Fruit fly (Drosophila melanogaster) whole organism, embryonic: ENCODE results near the gene Egfrap.

Experiments
- CG10366 ChIP-seq: fragments of 200-800 bp; sonication (Bioruptor generic); IDR thresholded peaks from 2 replicates; pipeline ENCODE4 v1.3.6; 2022; ENCODE audit warnings: missing biosample characterization, missing genetic modification characterization
- CG11247 ChIP-seq: fragments of 200-800 bp; sonication (Bioruptor generic); IDR thresholded peaks from 2 replicates; pipeline ENCODE4 v1.3.6; 2022; ENCODE audit warnings: missing biosample characterization, missing genetic modification characterization
- CG11695 ChIP-seq: fragments of 200-800 bp; sonication (Bioruptor generic); IDR thresholded peaks from 3 replicates; pipeline ENCODE4 v1.3.6; 2022; ENCODE audit warnings: missing biosample characterization, missing genetic modification characterization
- CG13894 ChIP-seq: fragments of 200-800 bp; sonication (Bioruptor generic); optimal IDR thresholded peaks from 3 replicates; lab custom pipeline; 2018; ENCODE audit warnings: missing biosample characterization, mild to moderate bottlenecking, missing genetic modification characterization, moderate library complexity
- CG14441 ChIP-seq: fragments of 200-800 bp; sonication (Bioruptor generic); IDR thresholded peaks from 2 replicates; pipeline ENCODE4 v1.3.6; 2022; ENCODE audit warnings: missing biosample characterization, missing genetic modification characterization
- CG14667 ChIP-seq: fragments of 200-800 bp; sonication (Bioruptor generic); IDR thresholded peaks from 2 replicates; pipeline ENCODE4 v1.3.6; 2022; ENCODE audit warnings: missing biosample characterization, missing genetic modification characterization
- CG17186 ChIP-seq: fragments of 200-800 bp; sonication (Bioruptor generic); optimal IDR thresholded peaks from 3 replicates; lab custom pipeline; 2017; ENCODE audit warnings: missing biosample characterization, missing genetic modification reagents, missing genetic modification characterization
- CG2712 ChIP-seq: fragments of 200-800 bp; optimal IDR thresholded peaks from 3 replicates; lab custom pipeline; 2019; ENCODE audit warnings: missing biosample characterization, mild to moderate bottlenecking, missing genetic modification characterization, moderate library complexity
- CG34224 ChIP-seq: fragments of 200-800 bp; sonication (Bioruptor generic); IDR thresholded peaks from 3 replicates; pipeline ENCODE4 v1.3.6; 2022; ENCODE audit warnings: missing biosample characterization, missing genetic modification characterization; ENCODE audit not compliant: partially characterized antibody
- CG4424 ChIP-seq: fragments of 200-800 bp; sonication (Bioruptor generic); optimal IDR thresholded peaks from 3 replicates; lab custom pipeline; 2016; ENCODE audit warnings: missing biosample characterization, missing genetic modification characterization
- CG6272 ChIP-seq: fragments of 200-800 bp; sonication (Bioruptor generic); IDR thresholded peaks from 2 replicates; pipeline ENCODE4 v1.3.6; 2022; ENCODE audit warnings: missing biosample characterization, missing genetic modification characterization
- CG6765 ChIP-seq: fragments of 200-800 bp; sonication (Bioruptor generic); optimal IDR thresholded peaks from 3 replicates; lab custom pipeline; 2017; ENCODE audit warnings: missing biosample characterization, mild to moderate bottlenecking, missing genetic modification characterization
- CG7786 ChIP-seq: fragments of 200-800 bp; sonication (Bioruptor generic); optimal IDR thresholded peaks from 2 replicates; lab custom pipeline; 2016; ENCODE audit warnings: missing biosample characterization, missing genetic modification characterization
- CG9437 ChIP-seq: fragments of 200-800 bp; sonication (Bioruptor generic); optimal IDR thresholded peaks from 2 replicates; lab custom pipeline; 2018; ENCODE audit warnings: missing biosample characterization, mild to moderate bottlenecking, missing genetic modification characterization
- CG9876 ChIP-seq: fragments of 200-800 bp; sonication (Bioruptor generic); optimal IDR thresholded peaks from 2 replicates; lab custom pipeline; 2016; ENCODE audit warnings: missing biosample characterization, missing genetic modification characterization
- CG9932 ChIP-seq: fragments of 200-800 bp; sonication (Bioruptor generic); IDR thresholded peaks from 2 replicates; pipeline ENCODE4 v1.3.6; 2022; ENCODE audit warnings: missing biosample characterization, missing genetic modification characterization
- CHES-1-like ChIP-seq: fragments of 200-800 bp; sonication (Bioruptor generic); optimal IDR thresholded peaks from 2 replicates; lab custom pipeline; 2016; ENCODE audit warnings: missing biosample characterization, missing genetic modification characterization
- Dll ChIP-seq: fragments of 200-800 bp; sonication (Bioruptor generic); IDR thresholded peaks from 4 replicates; pipeline ENCODE4 v1.3.6; 2022; ENCODE audit warnings: missing biosample characterization, missing genetic modification characterization; ENCODE audit not compliant: partially characterized antibody
- Ets65A ChIP-seq: fragments of 200-800 bp; sonication (Bioruptor generic); peaks from one replicate; lab custom pipeline; 2016; ENCODE audit warnings: missing biosample characterization, missing genetic modification characterization
- Fer1 ChIP-seq: fragments of 200-800 bp; sonication (Bioruptor generic); optimal IDR thresholded peaks from 2 replicates; lab custom pipeline; 2017; ENCODE audit warnings: missing biosample characterization, mild to moderate bottlenecking, missing genetic modification characterization
- Mes4 ChIP-seq: fragments of 200-800 bp; sonication (Bioruptor generic); optimal IDR thresholded peaks from 2 replicates; lab custom pipeline; 2016; ENCODE audit warnings: missing biosample characterization, missing genetic modification characterization
- Poxn ChIP-seq: fragments of 200-800 bp; sonication (Bioruptor generic); IDR thresholded peaks from 2 replicates; pipeline ENCODE4 v1.3.6; 2022; ENCODE audit warnings: missing biosample characterization, missing genetic modification characterization
- Rx ChIP-seq: fragments of 200-800 bp; sonication (Bioruptor generic); IDR thresholded peaks from 2 replicates; pipeline ENCODE4 v1.3.6; 2022; ENCODE audit warnings: missing biosample characterization, missing genetic modification characterization
- Sin3A ChIP-seq: fragments of >200 bp; optimal IDR thresholded peaks from 2 replicates; lab custom pipeline; 2018
- Xbp1 ChIP-seq: fragments of 200-800 bp; sonication (Bioruptor generic); optimal IDR thresholded peaks from 3 replicates; lab custom pipeline; 2016; ENCODE audit warnings: missing biosample characterization, mild to moderate bottlenecking, missing genetic modification characterization
- abd-A ChIP-seq: fragments of 200-800 bp; sonication (Bioruptor generic); optimal IDR thresholded peaks from 3 replicates; lab custom pipeline; 2019; ENCODE audit warnings: missing biosample characterization, mild to moderate bottlenecking, missing genetic modification characterization, moderate library complexity
- ato ChIP-seq: fragments of 200-800 bp; sonication (Bioruptor generic); IDR thresholded peaks from 2 replicates; pipeline ENCODE4 v1.3.6; 2022; ENCODE audit warnings: missing biosample characterization, missing genetic modification characterization; ENCODE audit not compliant: partially characterized antibody
- bbx ChIP-seq: fragments of 200-800 bp; sonication (Bioruptor generic); IDR thresholded peaks from 2 replicates; pipeline ENCODE4 v1.3.6; 2022; ENCODE audit warnings: missing biosample characterization, missing genetic modification characterization; ENCODE audit not compliant: partially characterized antibody
- chif ChIP-seq, 2 experiments: fragments of 200-800 bp; sonication (Bioruptor generic); optimal IDR thresholded peaks; 3 replicates each; lab custom pipeline; 2016; ENCODE audit warnings: missing biosample characterization in 2 of 2, missing genetic modification characterization in 2 of 2
- da ChIP-seq: fragments of 200-800 bp; sonication (Bioruptor generic); optimal IDR thresholded peaks from 2 replicates; lab custom pipeline; 2016; ENCODE audit warnings: missing biosample characterization, missing genetic modification characterization
- dm ChIP-seq: fragments of 200-800 bp; sonication (Bioruptor generic); optimal IDR thresholded peaks from 3 replicates; lab custom pipeline; 2016; ENCODE audit warnings: missing biosample characterization, missing genetic modification characterization
- dpn ChIP-seq, 2 experiments: fragments of 200-800 bp; sonication (Bioruptor generic); optimal IDR thresholded peaks; 3 replicates each; lab custom pipeline; 2016; ENCODE audit warnings: missing biosample characterization in 2 of 2, missing genetic modification characterization in 2 of 2
- ems ChIP-seq: fragments of 200-800 bp; sonication (Bioruptor generic); optimal IDR thresholded peaks from 3 replicates; lab custom pipeline; 2016; ENCODE audit warnings: missing biosample characterization, missing genetic modification characterization
- ewg ChIP-seq: fragments of 200-800 bp; sonication (Bioruptor generic); optimal IDR thresholded peaks from 3 replicates; lab custom pipeline; 2017; ENCODE audit warnings: mild to moderate bottlenecking, missing biosample characterization, missing genetic modification reagents, missing genetic modification characterization
- gsb-n ChIP-seq: fragments of 200-800 bp; sonication (Bioruptor generic); optimal IDR thresholded peaks from 3 replicates; lab custom pipeline; 2018; ENCODE audit warnings: missing biosample characterization, mild to moderate bottlenecking, missing genetic modification characterization
- ham ChIP-seq: fragments of 200-800 bp; sonication (Bioruptor generic); IDR thresholded peaks from 2 replicates; pipeline ENCODE4 v1.3.6; 2022; ENCODE audit warnings: missing biosample characterization, missing genetic modification characterization
- hbn ChIP-seq: fragments of 200-800 bp; sonication (Bioruptor generic); IDR thresholded peaks from 2 replicates; pipeline ENCODE4 v1.3.6; 2022; ENCODE audit warnings: missing biosample characterization, missing genetic modification characterization; ENCODE audit not compliant: partially characterized antibody
- her ChIP-seq: fragments of 200-800 bp; sonication (Bioruptor generic); optimal IDR thresholded peaks from 2 replicates; lab custom pipeline; 2016; ENCODE audit warnings: missing biosample characterization, missing genetic modification characterization
- ind ChIP-seq: fragments of 200-800 bp; sonication (Bioruptor generic); optimal IDR thresholded peaks from 3 replicates; lab custom pipeline; 2016; ENCODE audit warnings: missing biosample characterization, missing genetic modification characterization
- jigr1 ChIP-seq: fragments of 200-800 bp; sonication (Bioruptor generic); IDR thresholded peaks from 3 replicates; pipeline ENCODE4 v1.3.6; 2022; ENCODE audit warnings: missing biosample characterization, missing genetic modification characterization
- knrl ChIP-seq: fragments of 200-800 bp; sonication (Bioruptor generic); IDR thresholded peaks from 3 replicates; pipeline ENCODE4 v1.3.6; 2022; ENCODE audit warnings: missing biosample characterization, missing genetic modification characterization; ENCODE audit not compliant: partially characterized antibody
- lola ChIP-seq, 3 experiments: fragments of >200 bp in 2 of 3; fragments of 200-800 bp in 1 of 3; sonication (Bioruptor generic) in 1 of 3; optimal IDR thresholded peaks; 2 replicates each; lab custom pipeline; 2017 to 2019; ENCODE audit warnings: missing biosample characterization in 3 of 3, missing genetic modification characterization in 3 of 3, mild to moderate bottlenecking in 1 of 3, moderate library complexity in 1 of 3
- nmo ChIP-seq: fragments of 200-800 bp; sonication (Bioruptor generic); optimal IDR thresholded peaks from 2 replicates; lab custom pipeline; 2018; ENCODE audit warnings: missing biosample characterization, mild to moderate bottlenecking, missing genetic modification characterization, moderate library complexity
- org-1 ChIP-seq: fragments of 200-800 bp; sonication (Bioruptor generic); optimal IDR thresholded peaks from 2 replicates; lab custom pipeline; 2017; ENCODE audit warnings: missing biosample characterization, missing genetic modification characterization
- p53 ChIP-seq: fragments of 200-800 bp; sonication (Bioruptor generic); optimal IDR thresholded peaks from 2 replicates; lab custom pipeline; 2016; ENCODE audit warnings: missing biosample characterization, missing genetic modification characterization
- pnt ChIP-seq: fragments of 200-800 bp; sonication (Bioruptor generic); optimal IDR thresholded peaks from 3 replicates; lab custom pipeline; 2016; ENCODE audit warnings: missing biosample characterization, missing genetic modification characterization
- sens ChIP-seq: fragments of 200-800 bp; sonication (Bioruptor generic); peaks from one replicate; lab custom pipeline; 2016; ENCODE audit warnings: missing biosample characterization, missing genetic modification characterization
- slp2 ChIP-seq: fragments of 200-800 bp; sonication (Bioruptor generic); optimal IDR thresholded peaks from 2 replicates; lab custom pipeline; 2016; ENCODE audit warnings: missing biosample characterization, missing genetic modification characterization
- stc ChIP-seq: fragments of 200-800 bp; sonication (Bioruptor generic); IDR thresholded peaks from 2 replicates; pipeline ENCODE4 v1.3.6; 2022; ENCODE audit warnings: missing biosample characterization, missing genetic modification characterization
- trem ChIP-seq: fragments of 200-800 bp; optimal IDR thresholded peaks from 3 replicates; lab custom pipeline; 2019; ENCODE audit warnings: missing biosample characterization, mild to moderate bottlenecking, missing genetic modification characterization, moderate library complexity
- twi ChIP-seq: fragments of 200-800 bp; optimal IDR thresholded peaks from 2 replicates; lab custom pipeline; 2019; ENCODE audit warnings: missing biosample characterization, mild to moderate bottlenecking, missing genetic modification characterization, moderate library complexity

Egfrap gene

DNA sequence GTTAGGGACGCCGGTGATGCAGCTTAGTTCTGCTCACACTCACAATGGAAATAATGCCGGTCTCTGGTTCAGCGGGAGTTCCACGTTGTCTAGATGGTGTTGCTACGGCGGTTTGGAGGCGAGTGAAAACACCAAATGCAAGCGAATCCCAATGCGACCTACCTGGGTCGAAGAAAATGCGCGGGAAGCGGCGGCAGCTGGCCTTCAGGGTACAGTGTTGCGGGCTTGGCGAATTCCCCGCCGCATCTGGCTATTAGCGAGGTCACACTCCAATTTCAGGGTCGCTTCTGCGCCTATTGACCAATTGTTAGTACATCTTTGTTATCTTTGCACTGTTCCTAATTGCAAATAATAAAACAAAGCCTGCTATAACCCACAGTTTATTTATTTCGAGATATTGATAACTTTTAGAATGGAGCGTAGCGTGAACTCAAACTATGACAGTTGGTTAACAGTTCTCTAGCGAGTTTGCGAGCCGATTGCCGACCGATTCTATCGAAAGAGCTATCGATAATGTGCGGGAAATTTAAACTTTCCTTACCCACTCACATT is 18.0 kb downstream of the Egfrap start, which contains the start of gene Rcc1 (continued):
- TF ChIP-seq CG34224 (peak; percentile 52; the same call in 1 of the 3 replicates), ewg (GFP tag; lab: Kevin White, UChicago) (peak; percentile 88), CG10366 (no peak), twi (tag; lab: Kevin White, UChicago) (peak; percentile 20), ind (GFP tag; lab: Kevin White, UChicago) (peak; percentile 1), Sin3A (lab: Kevin White, UChicago) (peak; percentile 98), Rx (no peak), Fer1 (GFP tag; lab: Kevin White, UChicago) (no peak), Xbp1 (peak; percentile 18), trem (tag; lab: Kevin White, UChicago) (peak; percentile 87), CG7786 (GFP tag; lab: Kevin White, UChicago) (no peak), CG6272 (no peak), ato (peak; percentile 62), lola (GFP tag; optimal IDR thresholded peaks at IDR 0.05; lab: Kevin White, UChicago) (peak in 1 of 3 experiments; percentile 14), CG11695 (no peak), CG6765 (GFP tag; lab: Kevin White, UChicago) (no peak), CG2712 (tag; lab: Kevin White, UChicago) (peak; percentile 29), Dll (GFP tag; lab: Robert Waterston, UW) (peak; percentile 75), CG9932 (peak; percentile 43; the same call in 1 of the 2 replicates), slp2 (GFP tag; lab: Kevin White, UChicago) (no peak), da (GFP tag; lab: Kevin White, UChicago) (peak; percentile 79), knrl (GFP tag; lab: Robert Waterston, UW) (peak; percentile 68), her (peak; percentile 98), CG9876 (GFP tag; lab: Kevin White, UChicago) (peak; percentile 26), CG17186 (GFP tag; lab: Kevin White, UChicago) (peak; percentile 97), p53 (no peak), CG14667 (GFP tag; lab: Robert Waterston, UW) (no peak), abd-A (tag; lab: Kevin White, UChicago) (no peak), CG11247 (GFP tag; lab: Robert Waterston, UW) (no peak), hbn (GFP tag; lab: Robert Waterston, UW) (peak; percentile 41; the same call in 1 of the 2 replicates), chif (GFP tag; optimal IDR thresholded peaks at IDR 0.05; lab: Kevin White, UChicago) (no peak), dpn (GFP tag; optimal IDR thresholded peaks at IDR 0.05; lab: Kevin White, UChicago) (peak; percentile 14 to 24), Ets65A (GFP tag; lab: Kevin White, UChicago) (peak; percentile 65), org-1 (GFP tag; lab: Kevin White, UChicago) (no peak), gsb-n (tag; lab: Kevin White, UChicago) (peak; percentile 2), dm (GFP tag; lab: Kevin White, UChicago) (peak; percentile 56), nmo (GFP tag; lab: Kevin White, UChicago) (peak; percentile 74), ham (GFP tag; lab: Robert Waterston, UW) (no peak), Poxn (GFP tag; lab: Robert Waterston, UW) (no peak), pnt (GFP tag; lab: Kevin White, UChicago) (peak; percentile 13), CHES-1-like (GFP tag; lab: Kevin White, UChicago) (peak; percentile 23), bbx (GFP tag; lab: Robert Waterston, UW) (peak; percentile 49; the same call in 1 of the 2 replicates), CG13894 (no peak), Mes4 (GFP tag; lab: Kevin White, UChicago) (no peak), stc (GFP tag; lab: Robert Waterston, UW) (no peak), sens (GFP tag; lab: Kevin White, UChicago) (peak; percentile 67), CG14441 (no peak), ems (GFP tag; lab: Kevin White, UChicago) (no peak), CG9437 (GFP tag; lab: Kevin White, UChicago) (no peak), CG4424 (GFP tag; lab: Kevin White, UChicago) (peak; percentile 8), jigr1 (no peak)
